Worm (Caenorhabditis elegans): ENCODE results near the gene psd-1.
A peak's percentile ranks its signal among the peaks of the same experiment; 100 is the strongest.

psd-1 gene

ce11 chrIII:7277228-7277627, 2.0 kb upstream of the psd-1 start, which contains the start of the genes spot-1 and B0361.11 (continued):
- no peak for TF ChIP-seq hpl-2 (GFP tag; optimal IDR thresholded peaks at IDR 0.05)
- TF ChIP-seq ceh-82 (tag; optimal IDR thresholded peaks at IDR 0.05) = peak; percentile 23 to 58 (median 50)
- no peak for TF ChIP-seq aly-2 (tag; optimal IDR thresholded peaks at IDR 0.05)
- TF ChIP-seq fos-1 (tag; optimal IDR thresholded peaks at IDR 0.05) = peak; percentile 18
- no peak for TF ChIP-seq ztf-4 (tag; optimal IDR thresholded peaks at IDR 0.05)
- no peak for TF ChIP-seq hlh-17 (GFP tag; optimal IDR thresholded peaks at IDR 0.05; ENCODE audit: borderline replicate concordance)
- no peak for TF ChIP-seq ceh-8 (GFP tag; optimal IDR thresholded peaks at IDR 0.05)
- no peak for TF ChIP-seq unc-62 (GFP tag; optimal IDR thresholded peaks at IDR 0.05)
- peak; percentile 31 for TF ChIP-seq unc-86 (tag; optimal IDR thresholded peaks at IDR 0.05)
- TF ChIP-seq sox-4 (tag; optimal IDR thresholded peaks at IDR 0.05) = peak; percentile 0
- TF ChIP-seq nhr-19 (GFP tag; conservative IDR thresholded peaks at IDR 0.05) = peak; percentile 68
- TF ChIP-seq xbp-1 (tag; optimal IDR thresholded peaks at IDR 0.05) = peak; percentile 68
- TF ChIP-seq F16B12.6 (tag; optimal IDR thresholded peaks at IDR 0.05) = peak; percentile 34
- TF ChIP-seq egl-27 (tag; optimal IDR thresholded peaks at IDR 0.05) = no peak
- peak; percentile 67 for TF ChIP-seq unc-130 (tag; optimal IDR thresholded peaks at IDR 0.05)
- TF ChIP-seq snu-23 (GFP tag; optimal IDR thresholded peaks at IDR 0.05) = peak; percentile 81
- TF ChIP-seq nhr-237 (tag; optimal IDR thresholded peaks at IDR 0.05) = no peak
- no peak for TF ChIP-seq nhr-28 (tag; optimal IDR thresholded peaks at IDR 0.05)
- peak; percentile 67 for TF ChIP-seq dsc-1 (tag; optimal IDR thresholded peaks at IDR 0.05)
- no peak for TF ChIP-seq alr-1 (tag; optimal IDR thresholded peaks at IDR 0.05; ENCODE audit: borderline replicate concordance)
- TF ChIP-seq pqm-1 (tag; optimal IDR thresholded peaks at IDR 0.05) = no peak
- TF ChIP-seq nhr-71 (tag; optimal IDR thresholded peaks at IDR 0.05) = peak; percentile 79
- TF ChIP-seq Y116A8C.19 (tag; optimal IDR thresholded peaks at IDR 0.05; ENCODE audit: borderline replicate concordance) = no peak
- TF ChIP-seq lin-14 (GFP tag; optimal IDR thresholded peaks at IDR 0.05) = peak; percentile 62
- no peak for TF ChIP-seq mab-9 (GFP tag; IDR thresholded peaks at IDR 0.05)
- no peak for TF ChIP-seq ama-1 (optimal IDR thresholded peaks at IDR 0.05)
- peak; percentile 58 for TF ChIP-seq isw-1 (GFP tag; IDR thresholded peaks at IDR 0.05)
- no peak for TF ChIP-seq tlp-1 (tag; optimal IDR thresholded peaks at IDR 0.05)
- peak; percentile 55 for TF ChIP-seq blmp-1 (tag; optimal IDR thresholded peaks at IDR 0.05)
- no peak for TF ChIP-seq pag-3 (tag; optimal IDR thresholded peaks at IDR 0.05; ENCODE audit: borderline replicate concordance, insufficient read depth)
- TF ChIP-seq nhr-85 (tag) = peak; percentile 83
- TF ChIP-seq nhr-90 (tag; optimal IDR thresholded peaks at IDR 0.05; ENCODE audit: poor library complexity) = peak; percentile 52
- TF ChIP-seq lin-15B (tag; optimal IDR thresholded peaks at IDR 0.05) = peak; percentile 53
- no peak for TF ChIP-seq pax-3 (tag; optimal IDR thresholded peaks at IDR 0.05)
- TF ChIP-seq tbx-2 (tag; optimal IDR thresholded peaks at IDR 0.05) = peak; percentile 69
- peak in 1 of 2 experiments; percentile 11 for TF ChIP-seq mdl-1 (tag; optimal IDR thresholded peaks at IDR 0.05)
- TF ChIP-seq lir-3 (tag; optimal IDR thresholded peaks at IDR 0.05; ENCODE audit: poor library complexity) = peak; percentile 41
- TF ChIP-seq skn-1 (tag; optimal IDR thresholded peaks at IDR 0.05) = peak; percentile 25
- peak; percentile 32 for TF ChIP-seq jun-1 (tag; optimal IDR thresholded peaks at IDR 0.05)
- no peak for TF ChIP-seq ets-5 (GFP tag; IDR thresholded peaks at IDR 0.05)
- TF ChIP-seq nhr-77 (tag; optimal IDR thresholded peaks at IDR 0.05) = no peak
- peak; percentile 70 for TF ChIP-seq nhr-20 (tag; optimal IDR thresholded peaks at IDR 0.05)
- peak in 2 of 6 experiments; percentile 31 to 50 for TF ChIP-seq elt-3 (tag; optimal IDR thresholded peaks at IDR 0.05)
- no peak for TF ChIP-seq zag-1 (tag; optimal IDR thresholded peaks at IDR 0.05)

ce11 chrIII:7273718-7274117, 1.5 kb downstream of the psd-1 start:
- TF ChIP-seq nhr-90 (tag; optimal IDR thresholded peaks at IDR 0.05; ENCODE audit: poor library complexity) (peak; percentile 46), mep-1 (tag; optimal IDR thresholded peaks at IDR 0.05) (peak; percentile 35), efl-1 (optimal IDR thresholded peaks at IDR 0.05) (no peak), efl-1 (GFP tag; optimal IDR thresholded peaks at IDR 0.05 in 1 of 2) (peak in 1 of 2 experiments; percentile 72), lin-14 (GFP tag; optimal IDR thresholded peaks at IDR 0.05) (peak; percentile 55), grh-1 (GFP tag; IDR thresholded peaks at IDR 0.05) (0 out of 2 replicates have a peak, but pooled peaks have one; percentile 28), unc-130 (tag; optimal IDR thresholded peaks at IDR 0.05) (peak; percentile 64), tbx-2 (tag; optimal IDR thresholded peaks at IDR 0.05) (peak; percentile 38), blmp-1 (tag; optimal IDR thresholded peaks at IDR 0.05) (peak; percentile 56), fkh-10 (GFP tag; optimal IDR thresholded peaks at IDR 0.05) (no peak), lin-35 (GFP tag; optimal IDR thresholded peaks at IDR 0.05) (peak in 1 of 2 experiments; percentile 44), unc-30 (tag; optimal IDR thresholded peaks at IDR 0.05) (no peak), elt-3 (tag; optimal IDR thresholded peaks at IDR 0.05) (peak in 1 of 6 experiments; percentile 67), vab-15 (tag; optimal IDR thresholded peaks at IDR 0.05) (no peak), nhr-19 (GFP tag; conservative IDR thresholded peaks at IDR 0.05) (0 out of 2 replicates have a peak, but pooled peaks have one; percentile 28), nhr-47 (tag; optimal IDR thresholded peaks at IDR 0.05) (peak; percentile 12), skn-1 (tag; optimal IDR thresholded peaks at IDR 0.05) (no peak), snu-23 (GFP tag; optimal IDR thresholded peaks at IDR 0.05) (peak; percentile 34), nhr-20 (tag; optimal IDR thresholded peaks at IDR 0.05) (peak; percentile 77)

Data from whole organism, L1 larva.